Fruit fly (Drosophila melanogaster) whole organism, pupa: ENCODE data around the gene GluRIIE.

ENCODE experiments used
- CG10348 ChIP-seq: fragments of 200-800 bp; sonication (Bioruptor generic); IDR thresholded peaks from 2 replicates; pipeline ENCODE4 v1.3.6; 2022; ENCODE audit warnings: missing biosample characterization, missing genetic modification characterization
- CG12605 ChIP-seq: fragments of 200-800 bp; sonication (Bioruptor generic); IDR thresholded peaks from 2 replicates; pipeline ENCODE4 v1.3.6; 2022; ENCODE audit warnings: missing biosample characterization, missing genetic modification characterization
- CG13204 ChIP-seq: fragments of 200-800 bp; sonication (Bioruptor generic); optimal IDR thresholded peaks from 2 replicates; lab custom pipeline; 2018; ENCODE audit warnings: missing biosample characterization, mild to moderate bottlenecking, missing genetic modification characterization, moderate library complexity
- CG14655 ChIP-seq: fragments of 200-800 bp; sonication (Bioruptor generic); optimal IDR thresholded peaks from 3 replicates; lab custom pipeline; 2017; ENCODE audit warnings: mild to moderate bottlenecking, missing biosample characterization, missing genetic modification reagents, missing genetic modification characterization
- CG15710 ChIP-seq: fragments of 200-800 bp; sonication (Bioruptor generic); optimal IDR thresholded peaks from 2 replicates; lab custom pipeline; 2018; ENCODE audit warnings: missing biosample characterization, mild to moderate bottlenecking, missing genetic modification characterization, moderate library complexity
- CG17806 ChIP-seq: fragments of 200-800 bp; sonication (Bioruptor generic); optimal IDR thresholded peaks from 2 replicates; lab custom pipeline; 2018; ENCODE audit warnings: missing biosample characterization, mild to moderate bottlenecking, missing genetic modification characterization, moderate library complexity
- CG32121 ChIP-seq: fragments of 200-800 bp; sonication (Bioruptor generic); IDR thresholded peaks from 2 replicates; pipeline ENCODE4 v1.3.6; 2022; ENCODE audit warnings: missing biosample characterization, missing genetic modification characterization
- CG34367 ChIP-seq: fragments of 200-800 bp; sonication (Bioruptor generic); optimal IDR thresholded peaks from 2 replicates; lab custom pipeline; 2018; ENCODE audit warnings: missing biosample characterization, mild to moderate bottlenecking, missing genetic modification characterization
- CG4496 ChIP-seq: fragments of 200-800 bp; sonication (Bioruptor generic); IDR thresholded peaks from 3 replicates; pipeline ENCODE4 v1.3.6; 2022; ENCODE audit warnings: missing biosample characterization, missing genetic modification characterization
- CG8159 ChIP-seq: fragments of 200-800 bp; sonication (Bioruptor generic); optimal IDR thresholded peaks from 3 replicates; lab custom pipeline; 2018; ENCODE audit warnings: missing biosample characterization, mild to moderate bottlenecking, missing genetic modification characterization, moderate library complexity
- CG8301 ChIP-seq: fragments of 200-800 bp; sonication (Bioruptor generic); optimal IDR thresholded peaks from 2 replicates; lab custom pipeline; 2018; ENCODE audit warnings: missing biosample characterization, mild to moderate bottlenecking, missing genetic modification characterization
- D1 ChIP-seq: fragments of 200-800 bp; sonication (Bioruptor generic); optimal IDR thresholded peaks from 2 replicates; lab custom pipeline; 2018; ENCODE audit warnings: missing biosample characterization, mild to moderate bottlenecking, missing genetic modification characterization, moderate library complexity
- EcR ChIP-seq: fragments of 200-800 bp; sonication (Bioruptor generic); optimal IDR thresholded peaks from 3 replicates; lab custom pipeline; 2019; ENCODE audit warnings: missing biosample characterization, missing genetic modification characterization, mild to moderate bottlenecking, moderate library complexity, missing genetic modification reagents
- Ets98B ChIP-seq: fragments of 200-800 bp; sonication (Bioruptor generic); IDR thresholded peaks from 2 replicates; pipeline ENCODE4 v1.3.6; 2022; ENCODE audit warnings: missing biosample characterization, missing genetic modification characterization
- Pif1A ChIP-seq: fragments of 200-800 bp; sonication (Bioruptor generic); optimal IDR thresholded peaks from 3 replicates; lab custom pipeline; 2016; ENCODE audit warnings: missing biosample characterization, missing genetic modification characterization
- Pif1B ChIP-seq: fragments of 200-800 bp; sonication (Bioruptor generic); optimal IDR thresholded peaks from 3 replicates; lab custom pipeline; 2016; ENCODE audit warnings: missing biosample characterization, missing genetic modification characterization
- Snoo ChIP-seq: fragments of 200-800 bp; sonication (Bioruptor generic); optimal IDR thresholded peaks from 3 replicates; lab custom pipeline; 2017; ENCODE audit warnings: missing biosample characterization, mild to moderate bottlenecking, missing genetic modification characterization, inconsistent platforms
- fd96Ca ChIP-seq: fragments of 200-800 bp; sonication (Bioruptor generic); IDR thresholded peaks from 3 replicates; pipeline ENCODE4 v1.3.6; 2022; ENCODE audit warnings: missing biosample characterization, missing genetic modification characterization
- gl ChIP-seq: fragments of 200-800 bp; sonication (Bioruptor generic); optimal IDR thresholded peaks from 2 replicates; lab custom pipeline; 2018; ENCODE audit warnings: missing biosample characterization, mild to moderate bottlenecking, missing genetic modification characterization
- rn ChIP-seq: fragments of 200-800 bp; sonication (Bioruptor generic); IDR thresholded peaks from 2 replicates; pipeline ENCODE4 v1.3.6; 2022; ENCODE audit warnings: missing biosample characterization, missing genetic modification characterization

Gene GluRIIE

dm6 chr3R:20648616-20649015 lies at the start of gene GluRIIE:
Gene GluRIIE, minus strand, starts transcription at chr3R:20648716.
- TF ChIP-seq CG8301 (tag; lab: Kevin White, UChicago) (no peak), gl (tag; lab: Kevin White, UChicago) (no peak), CG10348 (GFP tag; lab: Robert Waterston, UW) (no peak), CG12605 (GFP tag; lab: Robert Waterston, UW) (no peak), CG17806 (tag; lab: Kevin White, UChicago) (no peak), D1 (tag; lab: Kevin White, UChicago) (no peak), Ets98B (GFP tag; lab: Robert Waterston, UW) (no peak), rn (GFP tag; lab: Robert Waterston, UW) (no peak), fd96Ca (GFP tag; lab: Robert Waterston, UW) (no peak), EcR (GFP tag; lab: Kevin White, UChicago) (no peak), CG13204 (GFP tag; lab: Kevin White, UChicago) (no peak)

DNA sequence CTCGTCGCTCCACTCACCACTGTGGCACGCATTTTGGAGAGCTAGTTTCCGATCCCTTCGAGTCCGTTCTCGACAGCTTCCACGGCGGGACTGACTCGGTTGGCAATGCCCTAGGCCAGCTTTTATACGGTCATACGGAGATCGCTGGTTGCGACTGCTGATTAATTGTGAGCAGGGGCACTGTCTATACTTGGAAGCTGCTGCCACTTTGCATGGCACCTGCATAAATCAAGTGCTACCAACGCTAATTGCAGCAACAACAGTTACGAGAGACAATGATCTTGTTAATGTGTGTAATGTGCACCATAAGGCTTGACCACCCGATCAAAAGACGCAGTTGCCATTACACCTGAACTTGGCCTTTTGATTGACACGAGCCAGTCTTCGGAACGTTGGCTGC lies 28.7 kb upstream of the GluRIIE start, which contains the start of gene CG4000:
Gene CG4000 (minus strand): TSS at position 101 of the 400 bp plus-strand sequence.
- TF ChIP-seq CG8301 (tag; lab: Kevin White, UChicago) (no peak), CG15710 (no peak), CG8159 (tag; lab: Kevin White, UChicago) (no peak), Ets98B (GFP tag; lab: Robert Waterston, UW) (no peak), Snoo (tag; lab: Kevin White, UChicago) (no peak), Pif1A (GFP tag; lab: Kevin White, UChicago) (no peak), D1 (tag; lab: Kevin White, UChicago) (no peak)
- TF ChIP-seq, all 21 proteins: peak for 0

dm6 chr3R:20675772-20676171 lies 27.3 kb upstream of the GluRIIE start:
- TF ChIP-seq CG34367 (no peak), CG8301 (tag; lab: Kevin White, UChicago) (no peak), gl (tag; lab: Kevin White, UChicago) (no peak), CG14655 (GFP tag; lab: Kevin White, UChicago) (no peak), CG15710 (no peak), rn (GFP tag; lab: Robert Waterston, UW) (no peak), Ets98B (GFP tag; lab: Robert Waterston, UW) (no peak), CG32121 (no peak), CG13204 (GFP tag; lab: Kevin White, UChicago) (no peak), CG8159 (tag; lab: Kevin White, UChicago) (no peak), Pif1B (GFP tag; lab: Kevin White, UChicago) (no peak), Pif1A (GFP tag; lab: Kevin White, UChicago) (no peak), fd96Ca (GFP tag; lab: Robert Waterston, UW) (no peak), CG12605 (GFP tag; lab: Robert Waterston, UW) (no peak)

DNA sequence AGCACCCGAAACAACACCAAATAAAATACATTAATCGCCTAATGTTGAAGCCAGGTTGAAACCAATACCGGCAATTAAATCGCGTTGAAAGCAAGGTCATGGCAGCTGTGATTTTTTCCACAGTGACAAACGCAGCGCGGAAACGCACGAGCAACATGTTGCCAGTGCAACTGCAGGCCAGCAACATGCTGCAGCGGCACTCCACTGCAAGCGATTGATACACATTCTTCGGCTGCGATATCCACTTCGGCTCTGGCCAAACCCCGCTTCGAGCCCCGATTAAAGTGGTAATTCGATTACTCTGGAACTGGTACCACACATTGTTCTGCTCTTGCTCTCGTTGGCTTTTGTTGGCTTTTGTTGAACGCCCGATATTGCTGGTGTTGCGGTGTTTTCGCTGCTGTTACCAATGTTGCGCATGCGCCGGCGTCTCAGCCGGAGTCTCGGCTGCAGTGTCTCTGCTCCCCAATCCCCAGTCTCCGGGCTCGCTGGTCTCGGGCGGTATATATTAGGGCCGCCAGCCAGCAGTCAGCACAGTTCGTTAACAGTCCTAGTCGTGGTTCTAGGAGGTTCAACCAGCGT lies 20.6 kb upstream of the GluRIIE start, which contains the start of gene Cpr92F:
Gene Cpr92F (plus strand): TSS at position 532 of the 582 bp plus-strand sequence.
- TF ChIP-seq CG13204 (GFP tag; lab: Kevin White, UChicago): no peak
- 0 out of 3 replicates have a peak, but pooled peaks have one; percentile 12 for TF ChIP-seq fd96Ca (GFP tag; lab: Robert Waterston, UW)

DNA sequence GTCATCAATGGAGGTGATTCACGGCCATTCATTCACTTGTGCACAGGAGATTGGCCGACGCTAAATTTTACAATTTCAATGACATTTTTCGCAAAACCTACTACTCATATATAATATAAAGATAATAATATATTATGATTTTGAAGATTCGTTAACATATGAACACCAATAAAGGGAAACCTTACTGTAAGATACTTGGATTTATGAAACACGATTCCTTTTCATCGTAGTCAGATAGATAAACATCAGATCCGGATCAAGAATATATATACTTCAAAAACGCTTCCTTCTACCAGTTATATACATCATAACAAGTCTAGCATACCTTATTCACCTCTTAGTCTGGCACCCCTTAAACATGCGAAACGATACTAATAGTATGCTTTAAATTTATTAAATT lies 11.3 kb upstream of the GluRIIE start, which contains the start of gene Nep4:
Gene Nep4 (minus strand): TSS at position 101 of the 400 bp plus-strand sequence.
- TF ChIP-seq gl (tag; lab: Kevin White, UChicago) (no peak), Ets98B (GFP tag; lab: Robert Waterston, UW) (no peak), CG13204 (GFP tag; lab: Kevin White, UChicago) (no peak), Pif1A (GFP tag; lab: Kevin White, UChicago) (no peak)

dm6 chr3R:20656649-20657048 lies 8.1 kb upstream of the GluRIIE start:
- TF ChIP-seq EcR (GFP tag; lab: Kevin White, UChicago) (no peak), fd96Ca (GFP tag; lab: Robert Waterston, UW) (peak; percentile 81), Ets98B (GFP tag; lab: Robert Waterston, UW) (peak; percentile 69), CG4496 (GFP tag; lab: Robert Waterston, UW) (peak; percentile 60), CG34367 (no peak), gl (tag; lab: Kevin White, UChicago) (no peak), CG32121 (peak; percentile 77)

dm6 chr3R:20652350-20652749 lies 3.8 kb upstream of the GluRIIE start, which contains the start of gene GluRIID:
Gene GluRIID, minus strand, starts transcription at chr3R:20652450.
- TF ChIP-seq CG4496 (GFP tag; lab: Robert Waterston, UW) (no peak), CG12605 (GFP tag; lab: Robert Waterston, UW) (no peak), Pif1A (GFP tag; lab: Kevin White, UChicago) (no peak), CG8301 (tag; lab: Kevin White, UChicago) (no peak), Ets98B (GFP tag; lab: Robert Waterston, UW) (no peak), CG14655 (GFP tag; lab: Kevin White, UChicago) (no peak), Snoo (tag; lab: Kevin White, UChicago) (no peak), CG13204 (GFP tag; lab: Kevin White, UChicago) (no peak)
